Worm (Caenorhabditis elegans) whole organism, young adult: ENCODE measurements around the gene rack-1.

ENCODE experiments used
- B0261.1 ChIP-seq: sonication (generic microtip); optimal IDR thresholded peaks from 2 replicates; lab custom pipeline; 2016; ENCODE audit warnings: mild to moderate bottlenecking, missing genetic modification characterization, moderate library complexity, missing compliant biosample characterization
- F10E7.11 ChIP-seq: sonication (generic microtip); optimal IDR thresholded peaks from 2 replicates; lab custom pipeline; 2017; ENCODE audit warnings: mild to moderate bottlenecking, missing genetic modification characterization, moderate library complexity, missing compliant biosample characterization
- F22D6.2 ChIP-seq: sonication (generic microtip); optimal IDR thresholded peaks from 2 replicates; lab custom pipeline; 2016; ENCODE audit warnings: mild to moderate bottlenecking, missing genetic modification characterization, missing compliant biosample characterization
- F23B12.7 ChIP-seq: sonication (generic microtip); optimal IDR thresholded peaks from 2 replicates; lab custom pipeline; 2017; ENCODE audit warnings: missing genetic modification characterization, mild to moderate bottlenecking, missing compliant biosample characterization, antibody characterized with exemption, moderate library complexity; ENCODE audit not compliant: insufficient read depth
- F49E8.2 ChIP-seq: sonication (generic microtip); optimal IDR thresholded peaks from 3 replicates; lab custom pipeline; 2017; ENCODE audit warnings: missing genetic modification characterization, mild to moderate bottlenecking, missing compliant biosample characterization, antibody characterized with exemption, moderate library complexity; ENCODE audit not compliant: insufficient read depth
- F52B5.7 ChIP-seq: sonication (generic microtip); optimal IDR thresholded peaks from 2 replicates; lab custom pipeline; 2016; ENCODE audit warnings: mild to moderate bottlenecking, missing genetic modification characterization, missing compliant biosample characterization
- F57C9.4 ChIP-seq: sonication (generic microtip); optimal IDR thresholded peaks from 2 replicates; lab custom pipeline; 2017; ENCODE audit warnings: mild to moderate bottlenecking, missing genetic modification characterization, missing compliant biosample characterization
- K12H6.12 ChIP-seq: fragments of 200-800 bp; sonication (Bioruptor generic); optimal IDR thresholded peaks from 2 replicates; lab custom pipeline; 2018; ENCODE audit warnings: mild to moderate bottlenecking, missing genetic modification characterization, missing compliant biosample characterization
- T07F8.4 ChIP-seq: sonication (generic microtip); optimal IDR thresholded peaks from 2 replicates; lab custom pipeline; 2016; ENCODE audit warnings: mild to moderate bottlenecking, missing genetic modification characterization, moderate library complexity, missing compliant biosample characterization
- T26A5.8 ChIP-seq: sonication (generic microtip); optimal IDR thresholded peaks from 2 replicates; lab custom pipeline; 2016; ENCODE audit warnings: missing genetic modification characterization, missing compliant biosample characterization
- Y95B8A.8 ChIP-seq: fragments of 200-800 bp; sonication (Bioruptor generic); IDR thresholded peaks from 2 replicates; pipeline ENCODE4 v1.3.6; 2022; ENCODE audit warnings: missing genetic modification reagents, missing genetic modification characterization, missing compliant biosample characterization
- akir-1 ChIP-seq: fragments of 200-800 bp; sonication (Bioruptor generic); optimal IDR thresholded peaks from 2 replicates; lab custom pipeline; 2018; ENCODE audit warnings: mild to moderate bottlenecking, missing genetic modification characterization, moderate library complexity, missing compliant biosample characterization
- ama-1 ChIP-seq, 3 experiments: fragments of 150-350 bp in 1 of 3; sonication (generic microtip) in 2 of 3; optimal IDR thresholded peaks; 2 replicates each; lab custom pipeline; 2014 to 2018; ENCODE audit warnings: missing biosample characterization in 2 of 3, missing genetic modification characterization in 2 of 3, missing genetic modification reagents in 2 of 3
- aptf-2 ChIP-seq: fragments of 200-800 bp; sonication (Bioruptor generic); conservative IDR thresholded peaks from 2 replicates; pipeline ENCODE4 v1.3.6; 2022; ENCODE audit warnings: missing genetic modification reagents, missing genetic modification characterization, missing compliant biosample characterization
- aptf-3 ChIP-seq: fragments of 200-800 bp; sonication (Bioruptor generic); IDR thresholded peaks from 2 replicates; pipeline ENCODE4 v1.3.6; 2022; ENCODE audit warnings: missing genetic modification characterization, missing compliant biosample characterization
- attf-3 ChIP-seq: fragments of 200-800 bp; sonication (Bioruptor generic); conservative IDR thresholded peaks from 2 replicates; pipeline ENCODE4 v1.3.6; 2022; ENCODE audit warnings: missing genetic modification reagents, missing genetic modification characterization, missing compliant biosample characterization
- attf-5 ChIP-seq: fragments of 200-800 bp; sonication (Bioruptor generic); optimal IDR thresholded peaks from 2 replicates; lab custom pipeline; 2018; ENCODE audit warnings: mild to moderate bottlenecking, missing genetic modification characterization, missing compliant biosample characterization
- bed-1 ChIP-seq: fragments of 200-800 bp; sonication (Bioruptor generic); IDR thresholded peaks from 2 replicates; pipeline ENCODE4 v1.3.6; 2022; ENCODE audit warnings: missing genetic modification reagents, missing genetic modification characterization, missing compliant biosample characterization
- bed-2 ChIP-seq: fragments of 200-800 bp; sonication (Bioruptor generic); IDR thresholded peaks from 2 replicates; pipeline ENCODE4 v1.3.6; 2022; ENCODE audit warnings: missing genetic modification reagents, missing genetic modification characterization, missing compliant biosample characterization
- ceh-27 ChIP-seq: fragments of 200-800 bp; sonication (Bioruptor generic); optimal IDR thresholded peaks from 2 replicates; lab custom pipeline; 2018; ENCODE audit warnings: mild to moderate bottlenecking, missing genetic modification characterization, moderate library complexity, missing compliant biosample characterization
- ceh-40 ChIP-seq: fragments of 200-800 bp; sonication (Bioruptor generic); IDR thresholded peaks from 2 replicates; pipeline ENCODE4 v1.3.6; 2022; ENCODE audit warnings: missing genetic modification characterization, missing compliant biosample characterization
- ceh-58 ChIP-seq: fragments of 200-800 bp; sonication (Bioruptor generic); IDR thresholded peaks from 2 replicates; pipeline ENCODE4 v1.3.6; 2022; ENCODE audit warnings: missing genetic modification characterization, missing compliant biosample characterization
- ceh-79 ChIP-seq: sonication (generic microtip); optimal IDR thresholded peaks from 2 replicates; lab custom pipeline; 2017; ENCODE audit warnings: mild to moderate bottlenecking, missing genetic modification characterization, missing compliant biosample characterization
- ceh-91 ChIP-seq: fragments of 200-800 bp; sonication (Bioruptor generic); IDR thresholded peaks from 2 replicates; pipeline ENCODE4 v1.3.6; 2022; ENCODE audit warnings: missing genetic modification reagents, missing genetic modification characterization, missing compliant biosample characterization
- dpl-1 ChIP-seq: fragments of 150-350 bp; optimal IDR thresholded peaks from 2 replicates; lab custom pipeline; 2014; ENCODE audit warnings: missing biosample characterization, missing genetic modification reagents, missing genetic modification characterization
- efl-1 ChIP-seq: fragments of 150-350 bp; optimal IDR thresholded peaks from 2 replicates; lab custom pipeline; 2014; ENCODE audit warnings: missing biosample characterization, missing genetic modification reagents, missing genetic modification characterization
- ekl-4 ChIP-seq: fragments of 200-800 bp; sonication (Bioruptor generic); IDR thresholded peaks from 2 replicates; pipeline ENCODE4 v1.3.6; 2022; ENCODE audit warnings: missing genetic modification reagents, missing genetic modification characterization, missing compliant biosample characterization
- fkh-3 ChIP-seq: sonication (generic microtip); optimal IDR thresholded peaks from 2 replicates; lab custom pipeline; 2016; ENCODE audit warnings: mild to moderate bottlenecking, missing genetic modification characterization, missing compliant biosample characterization
- him-1 ChIP-seq: sonication (generic microtip); optimal IDR thresholded peaks from 2 replicates; lab custom pipeline; 2016; ENCODE audit warnings: missing genotype, missing genetic modification reagents, missing genetic modification characterization, missing compliant biosample characterization
- hlh-12 ChIP-seq: sonication (generic microtip); optimal IDR thresholded peaks from 2 replicates; lab custom pipeline; 2016; ENCODE audit warnings: missing genetic modification characterization, missing compliant biosample characterization
- hmg-20 ChIP-seq: fragments of 200-800 bp; sonication (Bioruptor generic); IDR thresholded peaks from 2 replicates; pipeline ENCODE4 v1.3.6; 2022; ENCODE audit warnings: missing genetic modification reagents, missing genetic modification characterization, missing compliant biosample characterization
- hrde-1 ChIP-seq: sonication (generic microtip); optimal IDR thresholded peaks from 2 replicates; lab custom pipeline; 2016; ENCODE audit warnings: missing genetic modification characterization, mild to moderate bottlenecking, missing compliant biosample characterization, moderate library complexity, missing genotype, missing genetic modification reagents, borderline replicate concordance
- hsf-1 ChIP-seq: fragments of 200-800 bp; sonication (Bioruptor generic); IDR thresholded peaks from 2 replicates; pipeline ENCODE4 v1.3.6; 2022; ENCODE audit warnings: missing genetic modification reagents, missing genetic modification characterization, missing compliant biosample characterization
- lin-26 ChIP-seq: fragments of 200-800 bp; sonication (Bioruptor generic); IDR thresholded peaks from 2 replicates; pipeline ENCODE4 v1.3.6; 2022; ENCODE audit warnings: missing genetic modification reagents, missing genetic modification characterization, missing compliant biosample characterization
- lin-40 ChIP-seq: sonication (generic microtip); optimal IDR thresholded peaks from 2 replicates; lab custom pipeline; 2016; ENCODE audit warnings: missing genetic modification characterization, mild to moderate bottlenecking, missing compliant biosample characterization, missing genotype, missing genetic modification reagents
- lin-54 ChIP-seq: fragments of 200-800 bp; sonication (Bioruptor generic); optimal IDR thresholded peaks from 2 replicates; lab custom pipeline; 2018; ENCODE audit warnings: mild to moderate bottlenecking, missing genetic modification characterization, missing compliant biosample characterization
- lsl-1 ChIP-seq: fragments of 200-800 bp; sonication (Bioruptor generic); optimal IDR thresholded peaks from 2 replicates; lab custom pipeline; 2018; ENCODE audit warnings: mild to moderate bottlenecking, missing genetic modification characterization, moderate library complexity, missing compliant biosample characterization
- madf-3 ChIP-seq: fragments of 200-800 bp; sonication (Bioruptor generic); IDR thresholded peaks from 2 replicates; pipeline ENCODE4 v1.3.6; 2022; ENCODE audit warnings: missing genetic modification reagents, missing genetic modification characterization, missing compliant biosample characterization
- madf-8 ChIP-seq: fragments of 200-800 bp; sonication (Bioruptor generic); conservative IDR thresholded peaks from 2 replicates; pipeline ENCODE4 v1.3.6; 2022; ENCODE audit warnings: missing genetic modification reagents, missing genetic modification characterization, missing compliant biosample characterization
- pha-4 ChIP-seq: fragments of 150-350 bp; sonication (generic microtip); optimal IDR thresholded peaks from 2 replicates; lab custom pipeline; 2014; ENCODE audit warnings: missing biosample characterization, missing genetic modification reagents, missing genetic modification characterization
- repo-1 ChIP-seq: sonication (generic microtip); optimal IDR thresholded peaks from 2 replicates; lab custom pipeline; 2017; ENCODE audit warnings: mild to moderate bottlenecking, missing genetic modification characterization, missing compliant biosample characterization
- somi-1 ChIP-seq: fragments of 200-800 bp; sonication (Bioruptor generic); optimal IDR thresholded peaks from 2 replicates; lab custom pipeline; 2018; ENCODE audit warnings: mild to moderate bottlenecking, missing genetic modification characterization, missing compliant biosample characterization
- tbp1 ChIP-seq: fragments of 200-800 bp; sonication (Bioruptor generic); optimal IDR thresholded peaks from 2 replicates; lab custom pipeline; 2018; ENCODE audit warnings: mild to moderate bottlenecking, missing genetic modification characterization, missing compliant biosample characterization
- unc-130 ChIP-seq: sonication (generic microtip); optimal IDR thresholded peaks from 2 replicates; lab custom pipeline; 2016; ENCODE audit warnings: missing genetic modification reagents, missing genetic modification characterization, missing compliant biosample characterization
- unc-62 ChIP-seq: fragments of 150-350 bp; optimal IDR thresholded peaks from 2 replicates; lab custom pipeline; 2014; ENCODE audit warnings: missing biosample characterization, missing genetic modification reagents, missing genetic modification characterization
- ztf-22 ChIP-seq: fragments of 200-800 bp; sonication (Bioruptor generic); optimal IDR thresholded peaks from 2 replicates; lab custom pipeline; 2018; ENCODE audit warnings: mild to moderate bottlenecking, missing genetic modification characterization, moderate library complexity, missing compliant biosample characterization
- ztf-28 ChIP-seq: fragments of 200-800 bp; sonication (Bioruptor generic); IDR thresholded peaks from 2 replicates; pipeline ENCODE4 v1.3.6; 2022; ENCODE audit warnings: missing genetic modification reagents, missing genetic modification characterization, missing compliant biosample characterization

The rack-1 gene

ce11 chrIV:10176252-10176730 is at the start of gene rack-1 (continued):
- no peak for TF ChIP-seq ceh-58
- no peak for TF ChIP-seq F57C9.4 (tag; lab: Kevin White, UChicago)
- TF ChIP-seq akir-1 (GFP tag; lab: Kevin White, UChicago), result no peak
- TF ChIP-seq unc-62 (GFP tag; lab: Kevin White, UChicago), result no peak
- TF ChIP-seq bed-1 (GFP tag; lab: Robert Waterston, UW), result no peak
- TF ChIP-seq B0261.1 (tag; lab: Kevin White, UChicago), result no peak
- peak; percentile 15 for TF ChIP-seq lsl-1 (GFP tag; lab: Kevin White, UChicago)
- no peak for TF ChIP-seq fkh-3
- TF ChIP-seq madf-3, result no peak
- TF ChIP-seq attf-3 (GFP tag; lab: Robert Waterston, UW), result no peak
- TF ChIP-seq him-1 (tag; lab: Kevin White, UChicago), result no peak
- no peak for TF ChIP-seq bed-2
- no peak for TF ChIP-seq repo-1 (tag; lab: Kevin White, UChicago)
- TF ChIP-seq ama-1 (optimal IDR thresholded peaks at IDR 0.05; lab: Kevin White, UChicago), result no peak
- no peak for TF ChIP-seq ama-1 (GFP tag; optimal IDR thresholded peaks at IDR 0.05; lab: Kevin White, UChicago)
- TF ChIP-seq ztf-22, result no peak
- TF ChIP-seq T26A5.8 (tag; lab: Kevin White, UChicago), result no peak
- TF ChIP-seq lin-54 (GFP tag; lab: Kevin White, UChicago), result peak; percentile 26
- no peak for TF ChIP-seq somi-1 (GFP tag; lab: Kevin White, UChicago)
- TF ChIP-seq pha-4 (tag; lab: Kevin White, UChicago), result no peak
- TF ChIP-seq ztf-28 (GFP tag; lab: Robert Waterston, UW), result no peak
- no peak for TF ChIP-seq aptf-2 (GFP tag; lab: Robert Waterston, UW)
- TF ChIP-seq F22D6.2 (tag; lab: Kevin White, UChicago), result no peak
- TF ChIP-seq ceh-79, result no peak
- peak; percentile 28 for TF ChIP-seq tbp1 (GFP tag; lab: Kevin White, UChicago)
- TF ChIP-seq F23B12.7 (tag; lab: Kevin White, UChicago), result peak; percentile 81
- TF ChIP-seq F49E8.2 (tag; lab: Kevin White, UChicago), result peak; percentile 1
- TF ChIP-seq T07F8.4 (tag; lab: Kevin White, UChicago), result no peak
- no peak for TF ChIP-seq attf-5
- TF ChIP-seq hrde-1 (tag; lab: Kevin White, UChicago), result no peak
- TF ChIP-seq ceh-40, result no peak
- TF ChIP-seq lin-40 (tag; lab: Kevin White, UChicago), result peak; percentile 28
- TF ChIP-seq F10E7.11 (tag; lab: Kevin White, UChicago), result no peak
- peak; percentile 23 for TF ChIP-seq efl-1 (GFP tag; lab: Kevin White, UChicago)
- TF ChIP-seq aptf-3 (GFP tag; lab: Robert Waterston, UW), result no peak

- TF ChIP-seq lin-26 (GFP tag; lab: Robert Waterston, UW), result 0 out of 2 replicates have a peak, but pooled peaks have one; percentile 53
- no peak for TF ChIP-seq unc-130 (GFP tag; lab: Kevin White, UChicago)
- TF ChIP-seq hsf-1 (GFP tag; lab: Robert Waterston, UW), result no peak
These were observed 48.0 kb upstream of the rack-1 start for ce11 chrIV:10128446-10128845.

ce11 chrIV:10128906-10129386 is 47.5 kb upstream of the rack-1 start, which contains the start of the genes gtbp-1 and K08F4.3:
Gene gtbp-1 (minus strand): TSS chrIV:10128956.
Gene K08F4.3 (plus strand): TSS chrIV:10129257.
- TF ChIP-seq hlh-12, result no peak
- TF ChIP-seq attf-3 (GFP tag; lab: Robert Waterston, UW), result peak; percentile 47
- TF ChIP-seq F52B5.7 (tag; lab: Kevin White, UChicago), result no peak
- 0 out of 2 replicates have a peak, but pooled peaks have one; percentile 13 for TF ChIP-seq Y95B8A.8
- peak; percentile 23 for TF ChIP-seq K12H6.12
- no peak for TF ChIP-seq ceh-58
- TF ChIP-seq lin-54 (GFP tag; lab: Kevin White, UChicago), result peak; percentile 94
- peak; percentile 72 for TF ChIP-seq ceh-91 (GFP tag; lab: Robert Waterston, UW)
- TF ChIP-seq dpl-1 (GFP tag; lab: Kevin White, UChicago), result peak; percentile 69
- peak; percentile 56 for TF ChIP-seq madf-8 (GFP tag; lab: Robert Waterston, UW)
- TF ChIP-seq ceh-27, result peak; percentile 34
- TF ChIP-seq ekl-4 (GFP tag; lab: Robert Waterston, UW), result peak; percentile 46; the same call in 1 of the 2 replicates
- no peak for TF ChIP-seq hmg-20 (GFP tag; lab: Robert Waterston, UW)
